Worm (Caenorhabditis elegans): ENCODE data around the gene F53C3.6.
A peak's percentile ranks its signal among the peaks of the same experiment; 100 is the strongest.

- TF ChIP-seq pqm-1 (tag; optimal IDR thresholded peaks at IDR 0.05) (peak; percentile 38), daf-12 (tag; optimal IDR thresholded peaks at IDR 0.05) (no peak), ama-1 (optimal IDR thresholded peaks at IDR 0.05) (no peak), lin-39 (tag; optimal IDR thresholded peaks at IDR 0.05) (no peak), R02D3.7 (tag; optimal IDR thresholded peaks at IDR 0.05) (no peak), nhr-77 (tag; optimal IDR thresholded peaks at IDR 0.05) (peak; percentile 84), mes-2 (tag; optimal IDR thresholded peaks at IDR 0.05; ENCODE audit: poor library complexity, severe bottlenecking) (peak; percentile 9), dmd-9 (GFP tag; IDR thresholded peaks at IDR 0.05) (no peak), ZK546.5 (tag; optimal IDR thresholded peaks at IDR 0.05) (no peak), nhr-28 (tag; optimal IDR thresholded peaks at IDR 0.05) (peak; percentile 91), spr-1 (tag; optimal IDR thresholded peaks at IDR 0.05) (no peak), tra-1 (GFP tag; IDR thresholded peaks at IDR 0.05) (no peak), skn-1 (tag; optimal IDR thresholded peaks at IDR 0.05) (no peak), ztf-11 (tag; optimal IDR thresholded peaks at IDR 0.05) (no peak)
These were observed 13.3 kb downstream of the F53C3.6 start for ce11 chrII:3911284-3911683.
